Worm (Caenorhabditis elegans): ENCODE results near the gene C16D9.3.

- no peak for TF ChIP-seq med-1 (GFP tag; optimal IDR thresholded peaks at IDR 0.05; ENCODE audit: insufficient read depth)
- TF ChIP-seq ref-1 (GFP tag; conservative IDR thresholded peaks at IDR 0.05), result no peak
- TF ChIP-seq ztf-23 (GFP tag; IDR thresholded peaks at IDR 0.05), result no peak
- TF ChIP-seq klf-2 (GFP tag; conservative IDR thresholded peaks at IDR 0.05), result no peak
- TF ChIP-seq tab-1 (GFP tag; IDR thresholded peaks at IDR 0.05), result no peak
- no peak for TF ChIP-seq flt-1 (GFP tag; IDR thresholded peaks at IDR 0.05)
- no peak for TF ChIP-seq T22C8.4 (GFP tag; IDR thresholded peaks at IDR 0.05)
- no peak for TF ChIP-seq ztf-29 (GFP tag; IDR thresholded peaks at IDR 0.05)
- no peak for TF ChIP-seq cog-1 (tag; optimal IDR thresholded peaks at IDR 0.05)
Observed at ce11 chrV:8210527-8210926, 29.3 kb downstream of the C16D9.3 start.
